Fruit fly (Drosophila melanogaster): Measurements from ENCODE around the gene Kul.
A peak's percentile ranks its signal among the peaks of the same experiment; 100 is the strongest.

Gene Kul

DNA sequence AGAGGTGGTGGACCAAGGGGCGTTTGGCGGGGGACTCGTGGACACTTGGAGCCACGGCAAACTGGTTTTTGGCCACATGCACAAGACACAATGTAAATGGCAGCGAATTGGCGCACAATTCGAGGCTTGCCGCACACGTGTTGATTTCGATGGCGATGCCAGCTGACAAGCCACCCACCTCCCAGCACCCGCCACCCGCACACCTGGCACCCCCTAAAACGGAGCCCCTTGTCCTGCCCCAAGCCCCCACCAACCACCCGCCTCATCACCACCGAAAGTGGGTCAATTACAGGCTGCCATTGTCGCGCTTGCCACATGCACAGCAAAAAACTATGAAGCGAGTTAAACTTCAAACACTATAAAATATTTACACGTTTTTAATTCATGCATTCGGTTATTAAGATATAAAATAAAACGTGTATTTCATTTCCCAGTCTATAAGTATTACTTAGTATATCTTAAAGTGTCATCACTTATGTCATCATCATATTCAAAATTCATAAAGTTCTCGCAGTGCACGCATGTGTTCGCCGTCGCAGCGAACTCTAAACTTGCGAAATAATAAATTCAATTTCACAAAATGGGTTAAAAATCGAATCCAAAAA is 32.6 kb downstream of the Kul start:
- TF ChIP-seq CG10348 (GFP tag; IDR thresholded peaks at IDR 0.05): 0 out of 2 replicates have a peak, but pooled peaks have one; percentile 41
- TF ChIP-seq CG17806 (tag; optimal IDR thresholded peaks at IDR 0.05): peak; percentile 46
- TF ChIP-seq Ets98B (GFP tag; IDR thresholded peaks at IDR 0.05): peak; percentile 80
- TF ChIP-seq CG13204 (GFP tag; optimal IDR thresholded peaks at IDR 0.05): no peak
- TF ChIP-seq D1 (tag; optimal IDR thresholded peaks at IDR 0.05): no peak
- peak; percentile 57 for TF ChIP-seq CG8159 (tag; optimal IDR thresholded peaks at IDR 0.05)
- TF ChIP-seq gl (tag; optimal IDR thresholded peaks at IDR 0.05): no peak
- peak; percentile 50 for TF ChIP-seq CG9948 (tag; optimal IDR thresholded peaks at IDR 0.05)
- peak; percentile 19 for TF ChIP-seq Pif1B (GFP tag; optimal IDR thresholded peaks at IDR 0.05)
- TF ChIP-seq CG34367 (tag; optimal IDR thresholded peaks at IDR 0.05): peak; percentile 18
- peak; percentile 66 for TF ChIP-seq CG12605 (GFP tag; IDR thresholded peaks at IDR 0.05)
- peak; percentile 35 for TF ChIP-seq Snoo (tag; optimal IDR thresholded peaks at IDR 0.05)
- TF ChIP-seq CG15710 (tag; optimal IDR thresholded peaks at IDR 0.05): peak; percentile 24
- TF ChIP-seq EcR (GFP tag; optimal IDR thresholded peaks at IDR 0.05): no peak
- TF ChIP-seq CG32121 (GFP tag; IDR thresholded peaks at IDR 0.05): peak; percentile 83
- peak; percentile 58 for TF ChIP-seq rn (GFP tag; IDR thresholded peaks at IDR 0.05)
- TF ChIP-seq Pif1A (GFP tag; optimal IDR thresholded peaks at IDR 0.05): peak; percentile 60
- peak; percentile 38 for TF ChIP-seq CG14655 (GFP tag; optimal IDR thresholded peaks at IDR 0.05)
- TF ChIP-seq CG8301 (tag; optimal IDR thresholded peaks at IDR 0.05): peak; percentile 61
- peak; percentile 61; the same call in 2 of the 3 replicates for TF ChIP-seq fd96Ca (GFP tag; IDR thresholded peaks at IDR 0.05)
- TF ChIP-seq CG4496 (GFP tag; IDR thresholded peaks at IDR 0.05): peak; percentile 84

DNA sequence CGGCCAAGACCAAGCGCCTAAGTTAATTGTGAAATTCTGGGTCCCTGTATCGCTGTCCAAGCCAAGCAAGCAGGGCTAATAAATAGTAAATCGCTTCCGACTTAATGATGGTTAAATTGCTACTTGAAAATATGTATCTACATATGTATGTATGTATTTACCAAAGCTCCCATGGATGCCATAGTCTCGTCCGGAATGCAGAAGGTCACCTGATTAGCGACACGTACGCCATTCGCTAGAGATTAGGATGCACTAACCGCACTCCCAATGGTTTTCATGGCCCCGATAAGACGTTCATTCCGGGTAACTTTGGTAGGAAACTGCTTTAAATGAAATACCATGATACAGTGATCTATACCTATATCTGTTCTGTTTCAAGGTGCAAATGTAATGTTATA is 33.1 kb downstream of the Kul start:
- TF ChIP-seq CG17806 (tag; optimal IDR thresholded peaks at IDR 0.05): no peak
- no peak for TF ChIP-seq rn (GFP tag; IDR thresholded peaks at IDR 0.05)

DNA sequence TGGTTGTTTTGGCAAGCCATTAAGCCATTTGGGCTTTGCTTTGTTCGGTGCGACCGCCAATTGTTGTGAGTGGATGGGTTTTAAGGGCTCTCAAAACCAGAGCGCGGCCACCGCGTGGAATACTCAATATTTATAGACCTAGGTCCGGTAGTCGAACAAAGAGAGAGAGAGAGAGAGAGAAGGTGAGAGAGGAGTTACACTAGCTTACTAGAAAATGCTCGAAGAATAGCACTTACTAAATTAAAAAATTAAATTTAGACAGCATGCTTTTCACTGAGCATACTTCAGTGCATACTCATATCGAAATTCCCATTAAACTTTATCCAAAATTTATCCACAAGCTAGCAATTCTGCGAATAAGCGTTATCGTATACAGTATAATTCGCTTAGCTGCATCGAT is 34.4 kb downstream of the Kul start:
- TF ChIP-seq CG8159 (tag; optimal IDR thresholded peaks at IDR 0.05): peak; percentile 24
- peak; percentile 3 for TF ChIP-seq CG34367 (tag; optimal IDR thresholded peaks at IDR 0.05)
- no peak for TF ChIP-seq CG17806 (tag; optimal IDR thresholded peaks at IDR 0.05)
- TF ChIP-seq Snoo (tag; optimal IDR thresholded peaks at IDR 0.05): no peak
- no peak for TF ChIP-seq CG9948 (tag; optimal IDR thresholded peaks at IDR 0.05)
- TF ChIP-seq D1 (tag; optimal IDR thresholded peaks at IDR 0.05): no peak
- TF ChIP-seq CG4496 (GFP tag; IDR thresholded peaks at IDR 0.05): no peak
- TF ChIP-seq Pif1A (GFP tag; optimal IDR thresholded peaks at IDR 0.05): no peak
- TF ChIP-seq rn (GFP tag; IDR thresholded peaks at IDR 0.05): no peak
- no peak for TF ChIP-seq gl (tag; optimal IDR thresholded peaks at IDR 0.05)
- TF ChIP-seq CG8301 (tag; optimal IDR thresholded peaks at IDR 0.05): no peak
- no peak for TF ChIP-seq CG13204 (GFP tag; optimal IDR thresholded peaks at IDR 0.05)
- TF ChIP-seq CG15710 (tag; optimal IDR thresholded peaks at IDR 0.05): peak; percentile 20

DNA sequence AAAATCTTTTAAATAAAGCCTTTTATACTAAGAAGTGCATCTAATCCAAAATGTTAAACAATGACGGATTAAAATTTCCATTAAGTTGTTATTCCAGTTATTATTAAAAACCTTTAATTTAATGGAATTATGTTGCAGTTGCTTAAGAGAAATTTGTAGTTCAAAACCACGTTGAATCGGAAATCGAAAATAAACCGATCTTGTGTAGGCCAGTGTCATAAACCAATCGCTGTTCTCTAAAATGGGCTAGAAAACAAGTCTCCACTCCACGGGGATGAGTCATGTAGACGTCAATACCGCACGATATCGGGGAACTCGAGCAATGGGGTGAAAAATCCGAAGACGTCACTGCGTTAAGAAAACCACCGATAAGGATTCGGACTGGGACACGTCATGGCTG is 35.9 kb downstream of the Kul start:
- TF ChIP-seq CG8159 (tag; optimal IDR thresholded peaks at IDR 0.05) (peak; percentile 35), CG15710 (tag; optimal IDR thresholded peaks at IDR 0.05) (peak; percentile 22), gl (tag; optimal IDR thresholded peaks at IDR 0.05) (no peak)

DNA sequence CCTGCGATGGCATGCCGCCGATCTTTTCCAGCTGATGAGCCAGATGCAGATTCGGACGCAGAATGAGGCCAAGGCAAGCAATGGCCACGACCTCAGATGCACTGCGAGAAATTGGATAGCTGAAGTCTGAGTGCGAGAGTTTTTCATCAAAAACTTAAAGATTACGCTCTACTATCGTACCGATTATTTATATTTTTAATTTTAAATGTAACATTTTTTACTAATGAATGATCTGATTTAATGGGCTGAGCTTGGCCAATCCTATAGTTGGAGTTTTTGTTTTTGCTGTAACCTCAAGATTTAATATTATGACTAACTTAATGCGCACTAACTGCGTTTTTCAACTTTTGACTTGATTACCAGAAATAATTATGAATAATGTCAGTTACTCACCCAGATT is 36.7 kb downstream of the Kul start:
- TF ChIP-seq fd96Ca (GFP tag; IDR thresholded peaks at IDR 0.05): 0 out of 3 replicates have a peak, but pooled peaks have one; percentile 31
- TF ChIP-seq Pif1B (GFP tag; optimal IDR thresholded peaks at IDR 0.05): peak; percentile 2
- TF ChIP-seq CG34367 (tag; optimal IDR thresholded peaks at IDR 0.05): peak; percentile 12
- peak; percentile 31 for TF ChIP-seq Pif1A (GFP tag; optimal IDR thresholded peaks at IDR 0.05)
- no peak for TF ChIP-seq rn (GFP tag; IDR thresholded peaks at IDR 0.05)
- TF ChIP-seq CG12605 (GFP tag; IDR thresholded peaks at IDR 0.05): no peak
- peak; percentile 29; the same call in 1 of the 3 replicates for TF ChIP-seq CG4496 (GFP tag; IDR thresholded peaks at IDR 0.05)
- TF ChIP-seq CG10348 (GFP tag; IDR thresholded peaks at IDR 0.05): no peak
- no peak for TF ChIP-seq gl (tag; optimal IDR thresholded peaks at IDR 0.05)
- TF ChIP-seq Snoo (tag; optimal IDR thresholded peaks at IDR 0.05): peak; percentile 71
- peak; percentile 14 for TF ChIP-seq CG8301 (tag; optimal IDR thresholded peaks at IDR 0.05)
- no peak for TF ChIP-seq EcR (GFP tag; optimal IDR thresholded peaks at IDR 0.05)
- TF ChIP-seq CG8159 (tag; optimal IDR thresholded peaks at IDR 0.05): peak; percentile 59
- no peak for TF ChIP-seq CG32121 (GFP tag; IDR thresholded peaks at IDR 0.05)
- no peak for TF ChIP-seq Ets98B (GFP tag; IDR thresholded peaks at IDR 0.05)
- TF ChIP-seq CG13204 (GFP tag; optimal IDR thresholded peaks at IDR 0.05): no peak
- peak; percentile 3 for TF ChIP-seq CG9948 (tag; optimal IDR thresholded peaks at IDR 0.05)
- peak; percentile 34 for TF ChIP-seq CG14655 (GFP tag; optimal IDR thresholded peaks at IDR 0.05)
- TF ChIP-seq CG15710 (tag; optimal IDR thresholded peaks at IDR 0.05): peak; percentile 50
- TF ChIP-seq D1 (tag; optimal IDR thresholded peaks at IDR 0.05): no peak
- TF ChIP-seq CG17806 (tag; optimal IDR thresholded peaks at IDR 0.05): peak; percentile 12

DNA sequence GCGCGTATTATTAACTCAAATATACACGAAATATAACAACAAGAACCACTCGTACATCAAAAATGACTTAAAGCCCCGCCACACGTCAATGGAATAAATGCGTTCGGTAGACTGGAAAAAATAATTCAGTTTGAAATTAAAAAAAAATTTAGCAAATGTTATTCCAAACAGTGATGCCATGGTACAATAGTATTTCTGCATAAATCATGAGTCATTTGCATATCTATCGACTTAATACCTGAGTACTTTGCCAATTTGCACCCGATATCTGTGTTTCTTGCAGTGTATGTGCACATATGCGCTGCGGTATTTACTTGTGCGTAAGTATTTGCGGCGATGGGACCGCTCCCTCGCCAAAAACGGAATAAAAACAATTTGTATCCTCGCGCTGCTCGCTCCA is 37.5 kb downstream of the Kul start:
- TF ChIP-seq Pif1A (GFP tag; optimal IDR thresholded peaks at IDR 0.05) (peak; percentile 93), Snoo (tag; optimal IDR thresholded peaks at IDR 0.05) (peak; percentile 93), CG32121 (GFP tag; IDR thresholded peaks at IDR 0.05) (peak; percentile 58), rn (GFP tag; IDR thresholded peaks at IDR 0.05) (peak; percentile 69), gl (tag; optimal IDR thresholded peaks at IDR 0.05) (peak; percentile 52), Ets98B (GFP tag; IDR thresholded peaks at IDR 0.05) (peak; percentile 72), CG34367 (tag; optimal IDR thresholded peaks at IDR 0.05) (peak; percentile 72), D1 (tag; optimal IDR thresholded peaks at IDR 0.05) (peak; percentile 46), CG15710 (tag; optimal IDR thresholded peaks at IDR 0.05) (peak; percentile 83), fd96Ca (GFP tag; IDR thresholded peaks at IDR 0.05) (peak; percentile 77), CG10348 (GFP tag; IDR thresholded peaks at IDR 0.05) (no peak), CG8301 (tag; optimal IDR thresholded peaks at IDR 0.05) (peak; percentile 70), CG8159 (tag; optimal IDR thresholded peaks at IDR 0.05) (peak; percentile 85), EcR (GFP tag; optimal IDR thresholded peaks at IDR 0.05) (peak; percentile 51), CG12605 (GFP tag; IDR thresholded peaks at IDR 0.05) (peak; percentile 56), Pif1B (GFP tag; optimal IDR thresholded peaks at IDR 0.05) (peak; percentile 74), CG9948 (tag; optimal IDR thresholded peaks at IDR 0.05) (peak; percentile 75), CG17806 (tag; optimal IDR thresholded peaks at IDR 0.05) (peak; percentile 81), CG13204 (GFP tag; optimal IDR thresholded peaks at IDR 0.05) (peak; percentile 36), CG14655 (GFP tag; optimal IDR thresholded peaks at IDR 0.05) (peak; percentile 71), CG4496 (GFP tag; IDR thresholded peaks at IDR 0.05) (peak; percentile 85)

Measured in whole organism, pupa.